Worm (Caenorhabditis elegans) whole organism, young adult: ENCODE results near the gene agr-1.

ENCODE experiments used
- B0261.1 ChIP-seq: sonication (generic microtip); optimal IDR thresholded peaks from 2 replicates; lab custom pipeline; 2016; ENCODE audit warnings: mild to moderate bottlenecking, missing genetic modification characterization, moderate library complexity, missing compliant biosample characterization
- C17E4.6 ChIP-seq: fragments of 200-800 bp; sonication (Bioruptor generic); IDR thresholded peaks from 2 replicates; pipeline ENCODE4 v1.3.6; 2022; ENCODE audit warnings: missing genetic modification reagents, missing genetic modification characterization, missing compliant biosample characterization
- F37B4.10 ChIP-seq: fragments of 200-800 bp; sonication (Bioruptor generic); IDR thresholded peaks from 2 replicates; pipeline ENCODE4 v1.3.6; 2022; ENCODE audit warnings: missing genetic modification characterization, missing compliant biosample characterization
- F57A8.1 ChIP-seq: fragments of 200-800 bp; sonication (Bioruptor generic); optimal IDR thresholded peaks from 2 replicates; lab custom pipeline; 2018; ENCODE audit warnings: mild to moderate bottlenecking, missing genetic modification characterization, moderate library complexity, missing compliant biosample characterization
- F57C9.4 ChIP-seq: sonication (generic microtip); optimal IDR thresholded peaks from 2 replicates; lab custom pipeline; 2017; ENCODE audit warnings: mild to moderate bottlenecking, missing genetic modification characterization, missing compliant biosample characterization
- K11D2.4 ChIP-seq: fragments of 200-800 bp; sonication (Bioruptor generic); IDR thresholded peaks from 2 replicates; pipeline ENCODE4 v1.3.6; 2022; ENCODE audit warnings: missing genetic modification reagents, missing genetic modification characterization, missing compliant biosample characterization
- K12H6.12 ChIP-seq: fragments of 200-800 bp; sonication (Bioruptor generic); optimal IDR thresholded peaks from 2 replicates; lab custom pipeline; 2018; ENCODE audit warnings: mild to moderate bottlenecking, missing genetic modification characterization, missing compliant biosample characterization
- Y56A3A.18 ChIP-seq: fragments of 200-800 bp; sonication (Bioruptor generic); IDR thresholded peaks from 2 replicates; pipeline ENCODE4 v1.3.6; 2022; ENCODE audit warnings: missing genetic modification reagents, missing genetic modification characterization, missing compliant biosample characterization
- Y79H2A.3 ChIP-seq: fragments of 200-800 bp; sonication (Bioruptor generic); conservative IDR thresholded peaks from 2 replicates; pipeline ENCODE4 v1.3.6; 2022; ENCODE audit warnings: missing genetic modification reagents, missing genetic modification characterization, missing compliant biosample characterization
- attf-5 ChIP-seq: fragments of 200-800 bp; sonication (Bioruptor generic); optimal IDR thresholded peaks from 2 replicates; lab custom pipeline; 2018; ENCODE audit warnings: mild to moderate bottlenecking, missing genetic modification characterization, missing compliant biosample characterization
- bed-2 ChIP-seq: fragments of 200-800 bp; sonication (Bioruptor generic); IDR thresholded peaks from 2 replicates; pipeline ENCODE4 v1.3.6; 2022; ENCODE audit warnings: missing genetic modification reagents, missing genetic modification characterization, missing compliant biosample characterization
- ccch-3 ChIP-seq: fragments of 200-800 bp; sonication (Bioruptor generic); optimal IDR thresholded peaks from 2 replicates; lab custom pipeline; 2018; ENCODE audit warnings: mild to moderate bottlenecking, missing genetic modification characterization, missing compliant biosample characterization
- ceh-100 ChIP-seq: fragments of 200-800 bp; sonication (Bioruptor generic); IDR thresholded peaks from 2 replicates; pipeline ENCODE4 v1.3.6; 2022; ENCODE audit warnings: missing genetic modification reagents, missing genetic modification characterization, missing compliant biosample characterization
- chd-7 ChIP-seq: sonication (generic microtip); optimal IDR thresholded peaks from 2 replicates; lab custom pipeline; 2016; ENCODE audit warnings: mild to moderate bottlenecking, missing genetic modification characterization, moderate library complexity, missing compliant biosample characterization
- egl-44 ChIP-seq: fragments of 200-800 bp; sonication (Bioruptor generic); IDR thresholded peaks from 2 replicates; pipeline ENCODE4 v1.3.6; 2022; ENCODE audit warnings: missing genetic modification reagents, missing genetic modification characterization, missing compliant biosample characterization
- ekl-4 ChIP-seq: fragments of 200-800 bp; sonication (Bioruptor generic); IDR thresholded peaks from 2 replicates; pipeline ENCODE4 v1.3.6; 2022; ENCODE audit warnings: missing genetic modification reagents, missing genetic modification characterization, missing compliant biosample characterization
- fkh-3 ChIP-seq: sonication (generic microtip); optimal IDR thresholded peaks from 2 replicates; lab custom pipeline; 2016; ENCODE audit warnings: mild to moderate bottlenecking, missing genetic modification characterization, missing compliant biosample characterization
- hmg-1.2 ChIP-seq: fragments of 200-800 bp; sonication (Bioruptor generic); IDR thresholded peaks from 2 replicates; pipeline ENCODE4 v1.3.6; 2022; ENCODE audit warnings: missing genetic modification reagents, missing genetic modification characterization, missing compliant biosample characterization
- hrde-1 ChIP-seq: sonication (generic microtip); optimal IDR thresholded peaks from 2 replicates; lab custom pipeline; 2016; ENCODE audit warnings: missing genetic modification characterization, mild to moderate bottlenecking, missing compliant biosample characterization, moderate library complexity, missing genotype, missing genetic modification reagents, borderline replicate concordance
- let-526 ChIP-seq: fragments of 200-800 bp; sonication (Bioruptor generic); IDR thresholded peaks from 2 replicates; pipeline ENCODE4 v1.3.6; 2022; ENCODE audit warnings: missing genetic modification reagents, missing genetic modification characterization, missing compliant biosample characterization
- lin-26 ChIP-seq: fragments of 200-800 bp; sonication (Bioruptor generic); IDR thresholded peaks from 2 replicates; pipeline ENCODE4 v1.3.6; 2022; ENCODE audit warnings: missing genetic modification reagents, missing genetic modification characterization, missing compliant biosample characterization
- lin-54 ChIP-seq: fragments of 200-800 bp; sonication (Bioruptor generic); optimal IDR thresholded peaks from 2 replicates; lab custom pipeline; 2018; ENCODE audit warnings: mild to moderate bottlenecking, missing genetic modification characterization, missing compliant biosample characterization
- madf-8 ChIP-seq: fragments of 200-800 bp; sonication (Bioruptor generic); conservative IDR thresholded peaks from 2 replicates; pipeline ENCODE4 v1.3.6; 2022; ENCODE audit warnings: missing genetic modification reagents, missing genetic modification characterization, missing compliant biosample characterization
- mel-28 ChIP-seq: sonication (generic microtip); optimal IDR thresholded peaks from 2 replicates; lab custom pipeline; 2016; ENCODE audit warnings: borderline replicate concordance, mild to moderate bottlenecking, missing genetic modification characterization, missing compliant biosample characterization
- nhr-80 ChIP-seq: sonication (generic microtip); optimal IDR thresholded peaks from 2 replicates; lab custom pipeline; 2016; ENCODE audit warnings: missing genetic modification characterization, missing compliant biosample characterization
- rec-8 ChIP-seq, 2 experiments: sonication (generic microtip); optimal IDR thresholded peaks; 2 replicates each; lab custom pipeline; 2016; ENCODE audit warnings: mild to moderate bottlenecking in 2 of 2, missing genetic modification characterization in 2 of 2, missing genetic modification reagents in 2 of 2, missing genotype in 2 of 2, missing biosample characterization in 1 of 2, missing compliant biosample characterization in 1 of 2, moderate library complexity in 1 of 2
- rpc-1 ChIP-seq, 2 experiments: fragments of 150-350 bp in 1 of 2; sonication (generic microtip) in 1 of 2; optimal IDR thresholded peaks; 2 replicates each; lab custom pipeline; 2014 to 2018; ENCODE audit warnings: missing biosample characterization in 1 of 2, missing genetic modification characterization in 1 of 2, missing genetic modification reagents in 1 of 2, missing genotype in 1 of 2
- snpc-3.4 ChIP-seq: sonication (generic microtip); optimal IDR thresholded peaks from 2 replicates; lab custom pipeline; 2017; ENCODE audit warnings: missing genetic modification characterization, mild to moderate bottlenecking, missing compliant biosample characterization, antibody characterized with exemption, moderate library complexity, missing genotype, missing genetic modification reagents
- snpc-4 ChIP-seq, 5 experiments: fragments of 150-350 bp in 1 of 5; sonication (generic microtip) in 4 of 5; optimal IDR thresholded peaks; 2 replicates each; lab custom pipeline; 2014 to 2018; ENCODE audit warnings: missing genetic modification characterization in 5 of 5, missing biosample characterization in 3 of 5, antibody characterized with exemption in 2 of 5, mild to moderate bottlenecking in 2 of 5, missing compliant biosample characterization in 2 of 5, missing genotype in 2 of 5, moderate library complexity in 2 of 5, missing genetic modification reagents in 1 of 5
- tbp1 ChIP-seq: fragments of 200-800 bp; sonication (Bioruptor generic); optimal IDR thresholded peaks from 2 replicates; lab custom pipeline; 2018; ENCODE audit warnings: mild to moderate bottlenecking, missing genetic modification characterization, missing compliant biosample characterization
- zfh-2 ChIP-seq: fragments of 200-800 bp; sonication (Bioruptor generic); conservative IDR thresholded peaks from 2 replicates; pipeline ENCODE4 v1.3.6; 2022; ENCODE audit warnings: missing genetic modification reagents, missing genetic modification characterization, missing compliant biosample characterization
- ztf-18 ChIP-seq: sonication (generic microtip); optimal IDR thresholded peaks from 2 replicates; lab custom pipeline; 2016; ENCODE audit warnings: missing genotype, mild to moderate bottlenecking, missing genetic modification characterization, missing compliant biosample characterization
- ztf-26 ChIP-seq: sonication (generic microtip); optimal IDR thresholded peaks from 2 replicates; lab custom pipeline; 2017; ENCODE audit warnings: missing genetic modification characterization, missing compliant biosample characterization
- ztf-28 ChIP-seq: fragments of 200-800 bp; sonication (Bioruptor generic); IDR thresholded peaks from 2 replicates; pipeline ENCODE4 v1.3.6; 2022; ENCODE audit warnings: missing genetic modification reagents, missing genetic modification characterization, missing compliant biosample characterization
- ztf-3 ChIP-seq: fragments of 200-800 bp; sonication (Bioruptor generic); optimal IDR thresholded peaks from 2 replicates; lab custom pipeline; 2018; ENCODE audit warnings: mild to moderate bottlenecking, missing genetic modification characterization, missing compliant biosample characterization

Gene agr-1

ce11 chrII:6801262-6801661 lies 26.3 kb upstream of the agr-1 start:
- no peak for TF ChIP-seq mel-28
- TF ChIP-seq ztf-18 (tag; lab: Kevin White, UChicago): no peak
- no peak for TF ChIP-seq let-526 (GFP tag; lab: Robert Waterston, UW)
- TF ChIP-seq F57A8.1 (GFP tag; lab: Kevin White, UChicago): no peak
- no peak for TF ChIP-seq K12H6.12
- TF ChIP-seq B0261.1 (tag; lab: Kevin White, UChicago): no peak
- no peak for TF ChIP-seq F57C9.4 (tag; lab: Kevin White, UChicago)
- no peak for TF ChIP-seq ztf-26 (tag; lab: Kevin White, UChicago)

- TF ChIP-seq fkh-3 (tag; lab: Kevin White, UChicago) (no peak), hmg-1.2 (GFP tag; lab: Robert Waterston, UW) (peak; percentile 46; the same call in 1 of the 2 replicates), lin-54 (GFP tag; lab: Kevin White, UChicago) (no peak), F37B4.10 (no peak), bed-2 (no peak), ccch-3 (GFP tag; lab: Kevin White, UChicago) (no peak), snpc-4 (GFP tag; optimal IDR thresholded peaks at IDR 0.05; lab: Kevin White, UChicago) (no peak), snpc-4 (tag; optimal IDR thresholded peaks at IDR 0.05; lab: Kevin White, UChicago) (no peak), K11D2.4 (GFP tag; lab: Robert Waterston, UW) (no peak), ztf-3 (no peak), C17E4.6 (GFP tag; lab: Robert Waterston, UW) (no peak), rec-8 (tag; optimal IDR thresholded peaks at IDR 0.05; lab: Kevin White, UChicago) (no peak), ceh-100 (GFP tag; lab: Robert Waterston, UW) (no peak), Y56A3A.18 (GFP tag; lab: Robert Waterston, UW) (no peak), ztf-28 (GFP tag; lab: Robert Waterston, UW) (no peak), snpc-3.4 (tag; lab: Kevin White, UChicago) (no peak), nhr-80 (tag; lab: Kevin White, UChicago) (peak; percentile 83), hrde-1 (tag; lab: Kevin White, UChicago) (no peak)
These were observed 25.2 kb upstream of the agr-1 start, which contains the start of gene F31E8.4 for ce11 chrII:6800104-6800711. Gene F31E8.4 (minus strand): TSS chrII:6800154.

- TF ChIP-seq lin-26: peak; percentile 73; the same call in 1 of the 2 replicates
- TF ChIP-seq hmg-1.2 (GFP tag; lab: Robert Waterston, UW): peak; percentile 25; the same call in 1 of the 2 replicates
- TF ChIP-seq tbp1 (GFP tag; lab: Kevin White, UChicago): peak; percentile 81
- TF ChIP-seq rpc-1 (optimal IDR thresholded peaks at IDR 0.05; lab: Kevin White, UChicago): peak; percentile 22
- peak; percentile 55 for TF ChIP-seq rpc-1 (tag; optimal IDR thresholded peaks at IDR 0.05; lab: Kevin White, UChicago)
- TF ChIP-seq B0261.1 (tag; lab: Kevin White, UChicago): peak; percentile 60
These were observed 22.9 kb upstream of the agr-1 start for ce11 chrII:6797771-6798440.

ce11 chrII:6791891-6792290 lies 16.9 kb upstream of the agr-1 start, which contains the start of gene T13C2.2:
Gene T13C2.2 (plus strand): TSS chrII:6792191.
- TF ChIP-seq ztf-3 (no peak), ekl-4 (no peak), egl-44 (GFP tag; lab: Robert Waterston, UW) (no peak), zfh-2 (GFP tag; lab: Robert Waterston, UW) (no peak), Y79H2A.3 (GFP tag; lab: Robert Waterston, UW) (no peak), attf-5 (GFP tag; lab: Kevin White, UChicago) (no peak), tbp1 (GFP tag; lab: Kevin White, UChicago) (no peak), chd-7 (tag; lab: Kevin White, UChicago) (no peak), madf-8 (GFP tag; lab: Robert Waterston, UW) (no peak), ztf-28 (GFP tag; lab: Robert Waterston, UW) (no peak), snpc-4 (GFP tag; optimal IDR thresholded peaks at IDR 0.05; lab: Kevin White, UChicago) (no peak), snpc-4 (tag; optimal IDR thresholded peaks at IDR 0.05; lab: Kevin White, UChicago) (no peak)
- TF ChIP-seq, all 124 proteins: peak for 0
